Fruit fly (Drosophila melanogaster): ENCODE results near the gene mah.

Gene mah

DNA sequence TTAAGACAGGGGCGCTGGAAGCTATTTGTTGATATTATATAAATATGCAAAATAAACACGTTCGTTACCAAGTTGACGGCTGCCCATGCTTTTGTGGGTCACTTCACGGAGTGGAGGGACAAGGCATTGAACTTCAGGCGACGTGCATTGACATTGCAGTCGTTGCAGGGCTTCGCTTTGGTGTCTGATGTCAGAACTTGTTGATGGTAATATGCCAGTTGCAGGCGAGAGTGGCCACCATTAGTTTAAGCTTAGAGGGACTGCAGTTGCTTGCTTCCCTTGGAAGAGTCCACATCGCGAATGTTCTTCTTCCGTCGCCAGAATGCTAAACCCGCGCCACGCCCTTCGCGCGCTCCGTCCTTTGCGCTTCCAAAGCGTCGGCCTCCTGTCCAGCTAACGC lies at the start of gene mah:
TSS of gene mah (plus strand) at position 301 of the 400 bp plus-strand sequence.
- TF ChIP-seq noc (tag; optimal IDR thresholded peaks at IDR 0.05) = no peak

dm6 chr3R:24900816-24901215 lies 46.6 kb upstream of the mah start, which contains the start of gene CG10845:
CG10845 (plus strand) TSS chr3R:24901116.
- no peak for TF ChIP-seq noc (tag; optimal IDR thresholded peaks at IDR 0.05)

DNA sequence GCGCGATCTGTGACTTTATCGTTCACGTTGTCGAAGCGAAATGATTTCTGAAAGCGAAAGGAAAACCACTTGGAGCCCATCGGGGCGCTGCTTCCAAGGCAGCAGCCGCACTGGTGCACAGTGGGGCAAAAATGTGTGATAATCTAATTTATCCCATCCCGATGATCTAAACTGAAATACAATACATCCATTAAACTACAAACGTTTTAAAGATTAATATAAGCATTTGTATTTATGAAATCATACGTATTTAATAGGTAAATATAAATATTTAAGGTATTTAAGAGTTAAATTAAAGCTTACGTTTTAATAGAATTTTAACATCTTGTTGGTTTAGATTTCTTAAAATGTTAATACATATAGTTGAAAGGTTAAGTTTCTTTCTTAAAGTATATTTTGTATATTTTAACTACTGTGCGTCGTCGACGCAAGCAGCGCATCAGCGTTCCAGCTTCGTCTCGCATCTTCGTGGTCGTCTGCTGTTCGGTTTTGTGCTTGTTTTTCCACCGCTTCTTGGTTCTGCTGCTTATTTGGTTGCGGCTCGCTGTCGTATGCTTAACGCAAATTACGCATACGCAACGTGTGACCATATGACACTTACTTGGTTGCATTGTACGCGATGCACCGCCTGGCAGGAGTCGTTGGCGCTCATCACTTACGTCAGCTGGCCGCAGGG lies 41.3 kb upstream of the mah start, which contains the start of gene CG13643:
TSS of gene CG13643 (minus strand) at position 46 of the 676 bp plus-strand sequence.
- no peak for TF ChIP-seq noc (tag; optimal IDR thresholded peaks at IDR 0.05)

- no peak for TF ChIP-seq noc (tag; optimal IDR thresholded peaks at IDR 0.05)
Measured at dm6 chr3R:24906648-24907047, 40.8 kb upstream of the mah start.

dm6 chr3R:24908034-24908433 lies 39.4 kb upstream of the mah start:
- TF ChIP-seq noc (tag; optimal IDR thresholded peaks at IDR 0.05) = no peak

DNA sequence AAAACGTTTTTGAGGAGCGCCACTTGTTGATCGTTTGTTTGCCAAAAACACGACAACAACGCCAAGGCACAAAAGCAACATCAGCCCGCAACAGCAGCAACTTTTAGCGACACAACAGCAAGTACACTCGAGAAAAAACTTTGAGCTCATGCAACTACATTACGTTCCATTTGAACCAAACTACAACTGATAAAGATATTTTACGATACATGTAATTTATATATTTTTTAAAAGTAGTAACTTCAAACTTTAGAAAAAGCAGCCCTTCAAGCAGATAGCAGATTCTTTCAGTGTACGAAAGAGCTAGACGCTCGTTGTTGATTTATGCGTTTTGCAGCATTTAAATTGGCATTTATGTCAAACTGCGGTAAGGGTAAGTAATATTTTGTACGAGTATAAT lies 37.3 kb upstream of the mah start:
- no peak for TF ChIP-seq noc (tag; optimal IDR thresholded peaks at IDR 0.05)

dm6 chr3R:24914864-24915263 lies 32.6 kb upstream of the mah start:
- TF ChIP-seq noc (tag; optimal IDR thresholded peaks at IDR 0.05) = no peak

dm6 chr3R:24917814-24918636 lies 29.4 kb upstream of the mah start, which contains the start of the genes PIG-S, sud1 and CG11168:
PIG-S (minus strand) TSS chr3R:24917864.
sud1 (minus strand) TSS chr3R:24917864.
CG11168 (plus strand) TSS chr3R:24918106.
- TF ChIP-seq noc (tag; optimal IDR thresholded peaks at IDR 0.05) = peak; percentile 50

DNA sequence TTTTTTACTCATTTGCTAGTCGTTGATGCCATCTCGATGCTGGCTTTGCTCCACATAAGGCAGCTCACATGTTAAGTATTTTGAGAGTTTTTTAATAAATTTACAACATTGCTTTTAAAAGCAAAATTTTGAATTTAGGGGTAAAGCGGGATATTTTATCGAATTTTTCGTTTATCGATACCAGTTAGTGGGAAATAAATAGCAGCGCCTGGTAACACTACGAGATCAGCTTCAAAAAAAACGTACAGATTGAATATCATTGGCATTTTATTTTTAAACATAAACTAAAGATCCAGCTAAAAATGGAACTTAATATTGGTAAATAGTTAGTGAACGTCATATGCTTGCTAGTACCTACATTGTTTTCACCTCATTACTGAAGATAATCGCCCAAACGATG lies 25.2 kb upstream of the mah start, which contains the start of gene Mink:
TSS of gene Mink (plus strand) at position 204 of the 400 bp plus-strand sequence.
- no peak for TF ChIP-seq noc (tag; optimal IDR thresholded peaks at IDR 0.05)

DNA sequence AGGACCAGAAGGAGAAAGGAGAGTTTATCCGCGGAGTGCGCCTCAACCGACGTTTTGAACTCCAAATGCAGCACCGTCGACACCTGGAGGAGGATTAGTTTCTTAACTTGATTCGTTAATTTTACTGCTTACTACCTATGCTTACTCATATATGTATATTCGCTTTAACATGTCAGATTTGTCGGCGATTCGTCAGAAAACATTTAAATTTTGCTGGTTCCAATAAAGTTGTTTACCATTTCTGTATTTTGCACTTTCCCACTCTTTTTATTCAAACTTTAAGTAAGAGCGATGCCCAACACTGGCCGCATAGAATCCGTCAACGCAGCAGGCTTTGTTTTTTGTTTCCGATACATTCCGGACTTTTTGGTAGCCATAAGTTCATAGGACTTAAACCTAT lies 22.5 kb upstream of the mah start, which contains the start of gene Trf4-2:
TSS of gene Trf4-2 (plus strand) at position 301 of the 400 bp plus-strand sequence.
- no peak for TF ChIP-seq noc (tag; optimal IDR thresholded peaks at IDR 0.05)

dm6 chr3R:24926752-24927320 lies 20.6 kb upstream of the mah start:
- no peak for TF ChIP-seq noc (tag; optimal IDR thresholded peaks at IDR 0.05)

- TF ChIP-seq noc (tag; optimal IDR thresholded peaks at IDR 0.05) = no peak
Measured at dm6 chr3R:24931856-24932255, 15.6 kb upstream of the mah start, which contains the start of gene CG11771. CG11771 (plus strand) TSS chr3R:24932010.

DNA sequence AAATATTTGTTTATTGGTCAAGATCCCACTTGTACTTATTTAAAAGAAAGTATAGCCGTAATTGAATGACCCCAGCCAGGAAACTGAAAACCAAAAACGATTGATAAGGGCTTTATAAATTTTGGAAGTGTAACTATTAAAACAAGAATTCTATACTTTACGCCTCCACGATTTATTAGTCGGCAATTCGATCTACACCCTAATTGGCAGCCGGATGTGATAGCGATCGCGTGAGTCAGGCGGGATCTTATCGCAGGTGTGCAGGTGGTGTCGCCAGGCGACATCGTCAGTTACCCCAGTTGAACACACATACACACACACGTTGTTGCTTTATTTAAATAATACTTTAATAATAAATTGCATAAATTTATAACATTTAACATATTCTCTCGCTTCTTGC lies 12.9 kb upstream of the mah start:
- TF ChIP-seq noc (tag; optimal IDR thresholded peaks at IDR 0.05) = peak; percentile 14

DNA sequence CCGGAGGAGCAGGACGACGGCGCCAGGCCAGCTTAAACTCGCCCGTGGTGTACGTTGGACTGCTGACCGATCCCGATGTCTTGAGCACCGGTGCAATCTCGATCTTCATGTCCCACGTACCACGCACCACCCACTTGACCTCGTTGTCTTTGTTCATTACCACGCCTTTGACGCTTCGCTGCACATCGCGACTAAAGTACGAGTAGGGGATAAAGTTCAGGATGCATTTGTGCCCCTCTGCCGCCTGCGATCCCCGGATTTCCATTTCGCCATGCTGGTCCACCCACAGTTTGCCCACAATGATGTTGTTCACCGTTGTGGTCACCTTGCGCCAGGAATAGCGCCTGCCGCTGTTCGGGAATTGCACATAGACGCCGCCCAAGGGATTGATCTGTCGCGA lies 11.7 kb upstream of the mah start:
- TF ChIP-seq noc (tag; optimal IDR thresholded peaks at IDR 0.05) = no peak

DNA sequence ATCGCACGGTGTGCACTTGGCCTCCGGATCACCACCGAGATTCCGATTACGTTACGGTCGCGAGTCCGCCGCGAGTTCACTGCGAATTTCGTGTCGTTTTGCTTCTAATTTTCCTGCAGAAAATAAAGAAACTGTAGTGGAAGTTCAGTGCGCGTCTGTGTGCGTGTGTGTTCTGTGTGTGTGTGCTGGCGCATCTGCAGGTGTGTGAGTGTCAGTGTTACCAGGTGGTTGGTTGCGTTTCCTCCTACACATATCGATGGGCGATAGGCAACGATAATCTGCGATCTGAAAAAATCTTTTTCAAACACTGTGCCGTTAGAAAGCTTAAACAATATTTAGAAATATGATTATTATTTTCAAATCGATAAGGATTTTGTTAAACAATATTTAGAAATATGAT lies 9.4 kb upstream of the mah start, which contains the start of gene Osbp:
TSS of gene Osbp (minus strand) at position 174 of the 400 bp plus-strand sequence.
- TF ChIP-seq noc (tag; optimal IDR thresholded peaks at IDR 0.05) = peak; percentile 2
